Worm (Caenorhabditis elegans) whole organism, late embryonic: ENCODE results near the gene C53C11.5.

Experiments used
- C08G9.2 ChIP-seq: sonication (generic microtip); optimal IDR thresholded peaks from 2 replicates; lab custom pipeline; 2016; ENCODE audit warnings: mild to moderate bottlenecking, missing genetic modification characterization, moderate library complexity, missing compliant biosample characterization
- T23F11.4 ChIP-seq: fragments of 200-800 bp; sonication (Bioruptor generic); optimal IDR thresholded peaks from 2 replicates; lab custom pipeline; 2018; ENCODE audit warnings: mild to moderate bottlenecking, missing genetic modification characterization, missing compliant biosample characterization
- Y22D7AL.16 ChIP-seq: sonication (generic microtip); optimal IDR thresholded peaks from 2 replicates; lab custom pipeline; 2016; ENCODE audit warnings: missing genetic modification characterization, missing compliant biosample characterization
- ahr-1 ChIP-seq: sonication (generic microtip); optimal IDR thresholded peaks from 2 replicates; lab custom pipeline; 2016; ENCODE audit warnings: missing genetic modification characterization, missing compliant biosample characterization
- ama-1 ChIP-seq: fragments of 150-350 bp; optimal IDR thresholded peaks from 2 replicates; lab custom pipeline; 2014
- ceh-14 ChIP-seq: sonication (generic microtip); optimal IDR thresholded peaks from 2 replicates; lab custom pipeline; 2016; ENCODE audit warnings: missing genotype, missing genetic modification characterization, missing compliant biosample characterization
- ceh-18 ChIP-seq: sonication (generic microtip); optimal IDR thresholded peaks from 2 replicates; lab custom pipeline; 2016; ENCODE audit warnings: missing genetic modification characterization, missing compliant biosample characterization
- ceh-19 ChIP-seq: fragments of 200-800 bp; sonication (Bioruptor generic); optimal IDR thresholded peaks from 2 replicates; lab custom pipeline; 2018; ENCODE audit warnings: mild to moderate bottlenecking, missing genetic modification characterization, missing compliant biosample characterization
- ceh-2 ChIP-seq: sonication (generic microtip); optimal IDR thresholded peaks from 2 replicates; lab custom pipeline; 2016; ENCODE audit warnings: missing genotype, missing genetic modification characterization, missing compliant biosample characterization
- ceh-22 ChIP-seq: sonication (generic microtip); optimal IDR thresholded peaks from 2 replicates; lab custom pipeline; 2017; ENCODE audit warnings: missing biosample characterization, missing genetic modification characterization
- ceh-30 ChIP-seq: fragments of 150-350 bp; optimal IDR thresholded peaks from 2 replicates; lab custom pipeline; 2014; ENCODE audit warnings: missing biosample characterization, missing genetic modification characterization
- ceh-31 ChIP-seq: sonication (generic microtip); optimal IDR thresholded peaks from 2 replicates; lab custom pipeline; 2016; ENCODE audit warnings: missing genetic modification characterization, missing compliant biosample characterization
- ceh-45 ChIP-seq: fragments of 200-800 bp; sonication (Bioruptor generic); IDR thresholded peaks from 2 replicates; pipeline ENCODE4 v1.3.6; 2022; ENCODE audit warnings: missing genetic modification reagents, missing genetic modification characterization, missing compliant biosample characterization
- che-1 ChIP-seq: sonication (generic microtip); optimal IDR thresholded peaks from 2 replicates; lab custom pipeline; 2016; ENCODE audit warnings: mild to moderate bottlenecking, missing genetic modification characterization, missing compliant biosample characterization
- dve-1 ChIP-seq: sonication (generic microtip); optimal IDR thresholded peaks from 2 replicates; lab custom pipeline; 2017; ENCODE audit warnings: antibody characterized with exemption, mild to moderate bottlenecking, missing genetic modification characterization, missing compliant biosample characterization
- elt-4 ChIP-seq: sonication (generic microtip); optimal IDR thresholded peaks from 2 replicates; lab custom pipeline; 2016; ENCODE audit warnings: missing genetic modification characterization, missing compliant biosample characterization
- fax-1 ChIP-seq: sonication (generic microtip); optimal IDR thresholded peaks from 2 replicates; lab custom pipeline; 2016; ENCODE audit warnings: missing genotype, missing genetic modification characterization, missing compliant biosample characterization
- fkh-6 ChIP-seq: sonication (generic microtip); optimal IDR thresholded peaks from 2 replicates; lab custom pipeline; 2016; ENCODE audit warnings: missing genetic modification characterization, missing compliant biosample characterization
- hlh-13 ChIP-seq: fragments of 200-800 bp; sonication (Bioruptor generic); optimal IDR thresholded peaks from 2 replicates; lab custom pipeline; 2018; ENCODE audit warnings: mild to moderate bottlenecking, missing genetic modification characterization, missing compliant biosample characterization
- hlh-15 ChIP-seq: sonication (generic microtip); optimal IDR thresholded peaks from 2 replicates; lab custom pipeline; 2016; ENCODE audit warnings: missing genetic modification characterization, missing compliant biosample characterization
- hlh-8 ChIP-seq: sonication (generic microtip); optimal IDR thresholded peaks from 2 replicates; lab custom pipeline; 2016; ENCODE audit warnings: missing genotype, missing genetic modification characterization, missing compliant biosample characterization
- lim-6 ChIP-seq: sonication (generic microtip); optimal IDR thresholded peaks from 2 replicates; lab custom pipeline; 2016; ENCODE audit warnings: missing genetic modification characterization, missing compliant biosample characterization
- madf-2 ChIP-seq: sonication (generic microtip); optimal IDR thresholded peaks from 2 replicates; lab custom pipeline; 2017; ENCODE audit warnings: missing genetic modification characterization, missing compliant biosample characterization
- mec-3 ChIP-seq: sonication (generic microtip); optimal IDR thresholded peaks from 2 replicates; lab custom pipeline; 2016; ENCODE audit warnings: borderline replicate concordance, missing genetic modification characterization, missing compliant biosample characterization
- npax-4 ChIP-seq: sonication (generic microtip); optimal IDR thresholded peaks from 2 replicates; lab custom pipeline; 2016; ENCODE audit warnings: missing genetic modification characterization, missing compliant biosample characterization
- pag-3 ChIP-seq: sonication (generic microtip); optimal IDR thresholded peaks from 2 replicates; lab custom pipeline; 2016; ENCODE audit warnings: missing compliant biosample characterization, missing genetic modification characterization, borderline replicate concordance
- pha-2 ChIP-seq: sonication (generic microtip); optimal IDR thresholded peaks from 2 replicates; lab custom pipeline; 2017; ENCODE audit warnings: mild to moderate bottlenecking, missing genetic modification characterization, missing compliant biosample characterization
- pha-4 ChIP-seq: fragments of 150-350 bp; optimal IDR thresholded peaks from 2 replicates; lab custom pipeline; 2018; ENCODE audit warnings: missing biosample characterization, missing genetic modification reagents, missing genetic modification characterization
- pqm-1 ChIP-seq: sonication (generic microtip); optimal IDR thresholded peaks from 2 replicates; lab custom pipeline; 2016; ENCODE audit warnings: missing genetic modification characterization, missing compliant biosample characterization
- ref-2 ChIP-seq: sonication (generic microtip); optimal IDR thresholded peaks from 2 replicates; lab custom pipeline; 2016; ENCODE audit warnings: missing genetic modification characterization, missing compliant biosample characterization
- rnt-1 ChIP-seq: sonication (generic microtip); optimal IDR thresholded peaks from 2 replicates; lab custom pipeline; 2016; ENCODE audit warnings: missing genetic modification characterization, missing compliant biosample characterization
- sox-4 ChIP-seq: sonication (generic microtip); optimal IDR thresholded peaks from 2 replicates; lab custom pipeline; 2017; ENCODE audit warnings: mild to moderate bottlenecking, missing genetic modification characterization, inconsistent platforms, missing compliant biosample characterization
- ztf-16 ChIP-seq: sonication (generic microtip); optimal IDR thresholded peaks from 2 replicates; lab custom pipeline; 2017; ENCODE audit warnings: missing genetic modification characterization, missing compliant biosample characterization

C53C11.5 gene

DNA sequence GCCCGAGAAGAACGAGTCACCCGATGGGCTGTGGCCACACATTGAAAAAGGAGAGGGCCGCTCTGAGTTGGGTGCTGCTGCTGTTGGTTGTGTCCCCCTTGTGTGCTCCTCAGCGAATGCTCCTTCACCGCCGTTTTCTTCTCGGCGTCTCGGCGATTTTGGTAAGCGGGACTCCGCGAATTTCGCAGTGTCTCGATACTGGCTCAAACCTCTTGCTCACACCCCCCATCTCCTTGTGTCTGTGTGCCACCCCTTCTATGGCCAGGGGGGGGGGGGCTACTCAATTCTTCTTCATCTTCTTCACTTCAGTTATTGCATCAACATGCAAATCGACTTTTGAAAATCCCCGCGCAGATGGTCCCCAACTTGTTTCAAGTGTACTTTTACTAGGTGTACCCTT, 18.9 kb upstream of the C53C11.5 start (continued):
- peak; percentile 11 for TF ChIP-seq che-1 (tag; lab: Kevin White, UChicago)
- TF ChIP-seq fkh-6 (tag; lab: Kevin White, UChicago), result peak; percentile 15
- peak; percentile 36 for TF ChIP-seq ceh-14 (tag; lab: Kevin White, UChicago)
- peak; percentile 29 for TF ChIP-seq T23F11.4 (GFP tag; lab: Kevin White, UChicago)
- no peak for TF ChIP-seq dve-1
- peak; percentile 62 for TF ChIP-seq C08G9.2
- TF ChIP-seq ahr-1 (tag; lab: Kevin White, UChicago), result peak; percentile 8
- peak; percentile 71 for TF ChIP-seq mec-3 (tag; lab: Kevin White, UChicago)
- TF ChIP-seq ref-2 (tag; lab: Kevin White, UChicago), result peak; percentile 66
- peak; percentile 29 for TF ChIP-seq ceh-2 (tag; lab: Kevin White, UChicago)
- TF ChIP-seq, all 69 proteins: peak for 27

DNA sequence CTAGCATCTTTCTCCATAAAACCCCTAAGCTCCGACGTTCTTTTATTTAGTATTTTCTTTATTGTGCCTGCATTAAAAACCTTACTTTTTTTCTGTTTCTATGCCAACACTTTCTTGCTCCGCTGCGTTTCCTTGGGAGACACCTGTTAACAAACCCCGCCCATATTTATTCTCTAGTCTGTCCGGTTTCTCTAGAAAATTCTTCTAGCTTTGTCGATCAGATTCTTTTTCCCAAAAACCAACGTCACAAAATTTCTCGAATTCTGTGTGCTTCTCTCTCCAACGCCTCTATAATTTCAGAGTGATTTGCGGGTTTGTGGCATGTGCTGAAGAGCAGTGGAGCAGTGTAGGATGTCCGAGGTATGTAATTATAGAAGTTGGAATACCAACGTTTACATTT, 15.6 kb upstream of the C53C11.5 start, which contains the start of gene ptr-5:
Gene ptr-5 (plus strand): TSS at position 301 of the 400 bp plus-strand sequence.
- TF ChIP-seq ceh-19 (GFP tag; lab: Kevin White, UChicago) (no peak), elt-4 (no peak), madf-2 (tag; lab: Kevin White, UChicago) (no peak), ama-1 (no peak)
- TF ChIP-seq, all 69 proteins: peak for 0

DNA sequence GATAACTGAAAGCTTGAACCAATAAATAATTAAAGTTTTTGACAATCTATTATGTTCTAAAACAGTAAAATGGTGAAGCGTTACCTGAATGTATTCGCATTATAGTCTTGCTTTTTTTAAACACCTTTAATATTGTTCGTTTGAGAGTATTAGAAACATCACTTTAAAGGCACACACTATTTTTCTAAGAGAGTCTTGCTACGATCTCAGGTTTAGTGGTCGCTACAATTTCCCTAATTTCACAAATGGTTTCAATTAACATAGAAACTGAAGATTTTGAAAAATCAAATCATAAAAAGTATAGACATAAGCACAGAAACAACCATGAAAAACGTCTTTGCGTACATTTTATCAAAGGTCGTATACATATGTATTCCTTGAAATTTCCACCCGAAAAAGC, 13.3 kb upstream of the C53C11.5 start:
- TF ChIP-seq ceh-45 (GFP tag; lab: Robert Waterston, UW) (no peak), rnt-1 (tag; lab: Kevin White, UChicago) (no peak), ceh-18 (tag; lab: Kevin White, UChicago) (no peak), pha-4 (no peak), hlh-15 (tag; lab: Kevin White, UChicago) (no peak)

DNA sequence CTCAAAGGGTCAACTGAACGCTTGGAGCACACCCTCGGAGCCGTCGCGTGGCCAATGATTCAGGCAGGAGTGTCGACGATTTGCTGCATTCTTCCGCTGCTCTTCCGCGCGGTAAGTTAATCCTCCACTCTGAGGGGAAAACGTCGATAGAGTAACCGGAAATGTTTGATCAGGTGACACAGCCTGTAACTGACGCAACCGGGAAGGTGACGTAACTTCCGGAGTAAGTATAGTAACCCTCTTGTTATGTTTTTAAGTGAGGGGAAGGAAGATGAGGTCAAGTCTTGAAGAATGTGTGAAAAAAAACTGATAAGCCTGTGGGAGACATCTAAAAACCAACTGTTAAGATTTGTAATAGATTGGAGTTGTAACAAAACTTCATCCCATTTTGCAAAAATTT, 8.9 kb upstream of the C53C11.5 start:
- TF ChIP-seq ceh-31 (tag; lab: Kevin White, UChicago), result no peak
- TF ChIP-seq, all 69 proteins: peak for 0

DNA sequence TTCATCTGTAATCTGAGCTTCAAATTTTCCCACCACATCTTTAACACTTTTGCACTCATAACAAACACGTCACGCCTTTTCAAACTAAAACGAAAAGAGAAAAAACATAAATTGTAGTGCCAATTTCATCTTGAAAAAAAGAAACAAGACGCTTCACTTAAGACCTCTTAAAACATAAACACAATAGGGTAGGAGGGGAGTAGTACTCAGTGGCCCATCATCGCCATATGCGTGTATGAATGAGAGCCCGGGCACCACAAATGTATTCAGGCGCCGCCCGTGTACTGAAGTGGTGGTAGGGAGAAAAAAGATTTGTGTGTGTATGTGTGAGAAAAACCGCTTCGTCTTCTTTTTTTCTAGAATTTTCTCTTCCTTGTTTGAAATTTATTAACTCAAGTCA, 6.6 kb upstream of the C53C11.5 start:
- TF ChIP-seq hlh-13 (no peak), fax-1 (no peak), ceh-14 (tag; lab: Kevin White, UChicago) (no peak), lim-6 (tag; lab: Kevin White, UChicago) (no peak), sox-4 (tag; lab: Kevin White, UChicago) (no peak), ceh-22 (no peak), pha-4 (no peak), pqm-1 (tag; lab: Kevin White, UChicago) (no peak), hlh-8 (tag; lab: Kevin White, UChicago) (no peak), T23F11.4 (GFP tag; lab: Kevin White, UChicago) (no peak), ceh-2 (tag; lab: Kevin White, UChicago) (no peak), npax-4 (tag; lab: Kevin White, UChicago) (no peak), mec-3 (tag; lab: Kevin White, UChicago) (no peak), ceh-19 (GFP tag; lab: Kevin White, UChicago) (no peak), pag-3 (tag; lab: Kevin White, UChicago) (no peak), ceh-30 (tag; lab: Kevin White, UChicago) (no peak), ztf-16 (no peak)

DNA sequence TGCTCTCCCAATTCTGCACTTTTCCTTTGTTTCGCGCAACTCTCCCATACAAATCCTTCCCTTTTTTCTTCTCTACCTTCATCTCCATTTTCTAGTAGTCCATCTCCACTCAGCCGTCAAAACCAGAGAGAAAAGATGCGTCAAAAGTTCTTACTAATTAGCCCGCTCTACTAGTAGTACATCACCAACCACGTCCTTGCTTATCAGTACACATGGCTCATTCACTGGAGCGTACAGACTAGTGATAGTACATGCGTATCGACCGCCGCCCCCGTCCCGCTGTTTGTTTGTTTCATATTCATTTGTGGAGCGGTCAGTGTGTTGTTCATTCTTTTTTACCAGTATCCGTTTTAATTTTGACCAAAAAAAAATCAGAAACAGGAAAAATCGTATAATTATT, 4.8 kb upstream of the C53C11.5 start:
- no peak for TF ChIP-seq fkh-6 (tag; lab: Kevin White, UChicago)
- no peak for TF ChIP-seq ceh-30 (tag; lab: Kevin White, UChicago)
- no peak for TF ChIP-seq pag-3 (tag; lab: Kevin White, UChicago)
- no peak for TF ChIP-seq ceh-45 (GFP tag; lab: Robert Waterston, UW)
- no peak for TF ChIP-seq ahr-1 (tag; lab: Kevin White, UChicago)
- no peak for TF ChIP-seq pha-2 (tag; lab: Kevin White, UChicago)
- no peak for TF ChIP-seq Y22D7AL.16 (tag; lab: Kevin White, UChicago)
- TF ChIP-seq, all 69 proteins: peak for 0
